Worm (Caenorhabditis elegans) whole organism, L1 larva: Measurements from ENCODE around the gene bra-1.

Experiments
- dpl-1 ChIP-seq, 3 experiments: fragments of 150-350 bp in 2 of 3; sonication (generic microtip) in 1 of 3; optimal IDR thresholded peaks; 2 replicates each; lab custom pipeline; 2014 to 2017; ENCODE audit warnings: missing biosample characterization in 3 of 3, missing genetic modification characterization in 3 of 3, missing genetic modification reagents in 3 of 3
- elt-3 ChIP-seq, 6 experiments: fragments of 150-350 bp in 1 of 6; sonication (generic microtip); optimal IDR thresholded peaks; 2 replicates each; lab custom pipeline; 2017 to 2018; ENCODE audit warnings: missing biosample characterization in 6 of 6, missing genetic modification characterization in 6 of 6, inconsistent platforms in 1 of 6
- fos-1 ChIP-seq: fragments of 150-350 bp; optimal IDR thresholded peaks from 2 replicates; lab custom pipeline; 2014; ENCODE audit warnings: missing biosample characterization, missing genetic modification characterization
- jun-1 ChIP-seq: fragments of 150-350 bp; optimal IDR thresholded peaks from 2 replicates; lab custom pipeline; 2014; ENCODE audit warnings: missing biosample characterization, missing genetic modification reagents, missing genetic modification characterization
- lin-13 ChIP-seq: fragments of 150-350 bp; optimal IDR thresholded peaks from 2 replicates; lab custom pipeline; 2014; ENCODE audit warnings: missing biosample characterization, missing genetic modification reagents, missing genetic modification characterization
- lsy-2 ChIP-seq, 2 experiments: fragments of 150-350 bp; optimal IDR thresholded peaks; 2 replicates each; lab custom pipeline; 2014; ENCODE audit warnings: missing biosample characterization in 2 of 2, missing genetic modification characterization in 2 of 2
- nhr-47 ChIP-seq: sonication (generic microtip); optimal IDR thresholded peaks from 2 replicates; lab custom pipeline; 2016; ENCODE audit warnings: mild to moderate bottlenecking, missing genetic modification characterization, moderate library complexity, missing compliant biosample characterization
- pag-3 ChIP-seq: sonication (generic microtip); optimal IDR thresholded peaks from 2 replicates; lab custom pipeline; 2017; ENCODE audit warnings: missing genetic modification characterization, mild to moderate bottlenecking, missing compliant biosample characterization, antibody characterized with exemption, borderline replicate concordance; ENCODE audit not compliant: insufficient read depth
- pqm-1 ChIP-seq: sonication (generic microtip); optimal IDR thresholded peaks from 3 replicates; lab custom pipeline; 2017; ENCODE audit warnings: missing biosample characterization, missing genetic modification characterization
- sptf-1 ChIP-seq: fragments of 150-350 bp; optimal IDR thresholded peaks from 2 replicates; lab custom pipeline; 2014; ENCODE audit warnings: missing biosample characterization, missing genetic modification characterization
- tbx-2 ChIP-seq: sonication (generic microtip); optimal IDR thresholded peaks from 2 replicates; lab custom pipeline; 2016; ENCODE audit warnings: missing genetic modification characterization, missing compliant biosample characterization
- unc-130 ChIP-seq: fragments of 150-350 bp; optimal IDR thresholded peaks from 2 replicates; lab custom pipeline; 2017; ENCODE audit warnings: missing biosample characterization, missing genetic modification characterization, inconsistent platforms
- unc-62 ChIP-seq: fragments of 150-350 bp; optimal IDR thresholded peaks from 2 replicates; lab custom pipeline; 2014; ENCODE audit warnings: missing biosample characterization, missing genetic modification reagents, missing genetic modification characterization

ce11 chrX:13561954-13562353, 36.3 kb upstream of the bra-1 start:
- TF ChIP-seq nhr-47 (tag; lab: Kevin White, UChicago) (no peak), fos-1 (tag; lab: Kevin White, UChicago) (no peak), lin-13 (GFP tag; lab: Kevin White, UChicago) (no peak), dpl-1 (GFP tag; optimal IDR thresholded peaks at IDR 0.05; lab: Kevin White, UChicago) (no peak), sptf-1 (tag; lab: Kevin White, UChicago) (no peak), elt-3 (tag; optimal IDR thresholded peaks at IDR 0.05; lab: Kevin White, UChicago) (no peak), unc-130 (tag; lab: Kevin White, UChicago) (no peak), tbx-2 (tag; lab: Kevin White, UChicago) (no peak), pag-3 (tag; lab: Kevin White, UChicago) (peak; percentile 62), jun-1 (no peak), lsy-2 (tag; optimal IDR thresholded peaks at IDR 0.05; lab: Kevin White, UChicago) (peak in 1 of 2 experiments; percentile 9), pqm-1 (tag; lab: Kevin White, UChicago) (no peak), unc-62 (GFP tag; lab: Kevin White, UChicago) (no peak)
